Worm (Caenorhabditis elegans) whole organism, L2 larva: ENCODE measurements around the gene T06E4.5.

ENCODE experiments used
- aly-2 ChIP-seq: fragments of 150-350 bp; optimal IDR thresholded peaks from 2 replicates; lab custom pipeline; 2014; ENCODE audit warnings: missing biosample characterization, missing genetic modification characterization
- nhr-237 ChIP-seq: fragments of 150-350 bp; optimal IDR thresholded peaks from 2 replicates; lab custom pipeline; 2014; ENCODE audit warnings: missing biosample characterization, missing genetic modification characterization

DNA sequence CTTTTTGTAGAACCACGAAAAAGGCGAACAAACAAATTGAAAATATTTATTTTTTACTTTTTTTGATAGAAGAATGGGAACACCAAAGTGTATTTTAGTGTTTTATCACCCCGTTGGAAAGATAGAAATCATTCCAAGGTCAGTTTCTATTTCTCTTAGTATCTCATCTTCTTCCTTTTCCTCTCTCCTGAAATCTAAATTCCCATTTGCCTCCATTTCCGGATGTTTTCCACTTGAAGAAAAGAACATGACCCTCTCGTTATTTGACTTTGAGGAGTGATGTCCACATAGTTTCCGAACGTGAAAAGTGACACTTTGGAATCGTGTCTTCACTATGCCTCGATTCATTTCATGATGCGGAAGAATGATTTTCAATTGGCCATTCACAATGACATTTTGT, 43.4 kb upstream of the T06E4.5 start:
- no peak for TF ChIP-seq aly-2 (tag; lab: Kevin White, UChicago)
- TF ChIP-seq nhr-237 (tag; lab: Kevin White, UChicago) = no peak
